Fruit fly (Drosophila melanogaster) whole organism, embryonic: Measurements from ENCODE around the gene SP555.

Experiments
- Aef1 ChIP-seq: fragments of 200-800 bp; sonication (Bioruptor generic); IDR thresholded peaks from 3 replicates; pipeline ENCODE4 v1.3.6; 2022; ENCODE audit warnings: missing biosample characterization, missing genetic modification characterization
- CG10959 ChIP-seq: fragments of 200-800 bp; sonication (Bioruptor generic); IDR thresholded peaks from 2 replicates; pipeline ENCODE4 v1.3.6; 2022; ENCODE audit warnings: missing biosample characterization, missing genetic modification characterization
- CG11247 ChIP-seq: fragments of 200-800 bp; sonication (Bioruptor generic); IDR thresholded peaks from 2 replicates; pipeline ENCODE4 v1.3.6; 2022; ENCODE audit warnings: missing biosample characterization, missing genetic modification characterization
- CG12104 ChIP-seq: fragments of 200-800 bp; sonication (Bioruptor generic); optimal IDR thresholded peaks from 3 replicates; lab custom pipeline; 2016; ENCODE audit warnings: missing biosample characterization, missing genetic modification characterization
- CG13287 ChIP-seq: fragments of 200-800 bp; sonication (Bioruptor generic); IDR thresholded peaks from 2 replicates; pipeline ENCODE4 v1.3.6; 2022; ENCODE audit warnings: missing biosample characterization, missing genetic modification characterization; ENCODE audit not compliant: partially characterized antibody
- CG13894 ChIP-seq: fragments of 200-800 bp; sonication (Bioruptor generic); optimal IDR thresholded peaks from 3 replicates; lab custom pipeline; 2018; ENCODE audit warnings: missing biosample characterization, mild to moderate bottlenecking, missing genetic modification characterization, moderate library complexity
- CG14050 ChIP-seq: fragments of 200-800 bp; sonication (Bioruptor generic); IDR thresholded peaks from 3 replicates; pipeline ENCODE4 v1.3.6; 2022; ENCODE audit warnings: missing biosample characterization, missing genetic modification characterization
- CG15601 ChIP-seq: fragments of 200-800 bp; sonication (Bioruptor generic); optimal IDR thresholded peaks from 3 replicates; lab custom pipeline; 2019; ENCODE audit warnings: missing biosample characterization, mild to moderate bottlenecking, missing genetic modification characterization, moderate library complexity
- CG17186 ChIP-seq: fragments of 200-800 bp; sonication (Bioruptor generic); optimal IDR thresholded peaks from 3 replicates; lab custom pipeline; 2017; ENCODE audit warnings: missing biosample characterization, missing genetic modification reagents, missing genetic modification characterization
- CG17612 ChIP-seq: fragments of 200-800 bp; sonication (Bioruptor generic); IDR thresholded peaks from 2 replicates; pipeline ENCODE4 v1.3.6; 2022; ENCODE audit warnings: missing biosample characterization, missing genetic modification characterization
- CG18262 ChIP-seq: fragments of 200-800 bp; optimal IDR thresholded peaks from 3 replicates; lab custom pipeline; 2019; ENCODE audit warnings: missing biosample characterization, mild to moderate bottlenecking, missing genetic modification characterization, moderate library complexity
- CG18764 ChIP-seq: fragments of 200-800 bp; sonication (Bioruptor generic); optimal IDR thresholded peaks from 3 replicates; lab custom pipeline; 2016; ENCODE audit warnings: missing biosample characterization, missing genetic modification characterization
- CG31224 ChIP-seq: fragments of 200-800 bp; sonication (Bioruptor generic); IDR thresholded peaks from 2 replicates; pipeline ENCODE4 v1.3.6; 2022; ENCODE audit warnings: missing biosample characterization, missing genetic modification characterization
- CG3847 ChIP-seq: fragments of 200-800 bp; sonication (Bioruptor generic); IDR thresholded peaks from 2 replicates; pipeline ENCODE4 v1.3.6; 2022; ENCODE audit warnings: missing biosample characterization, missing genetic modification characterization
- CG6272 ChIP-seq: fragments of 200-800 bp; sonication (Bioruptor generic); IDR thresholded peaks from 2 replicates; pipeline ENCODE4 v1.3.6; 2022; ENCODE audit warnings: missing biosample characterization, missing genetic modification characterization
- CG8765 ChIP-seq: fragments of 200-800 bp; sonication (Bioruptor generic); IDR thresholded peaks from 2 replicates; pipeline ENCODE4 v1.3.6; 2022; ENCODE audit warnings: missing biosample characterization, missing genetic modification characterization
- CG8924 ChIP-seq: fragments of 200-800 bp; optimal IDR thresholded peaks from 3 replicates; lab custom pipeline; 2019; ENCODE audit warnings: missing biosample characterization, mild to moderate bottlenecking, missing genetic modification characterization, moderate library complexity
- CTCF ChIP-seq: fragments of 200-800 bp; sonication (Bioruptor generic); optimal IDR thresholded peaks from 2 replicates; lab custom pipeline; 2017; ENCODE audit warnings: missing biosample characterization, mild to moderate bottlenecking, missing genetic modification characterization, moderate library complexity
- Dek ChIP-seq: fragments of 200-800 bp; sonication (Bioruptor generic); optimal IDR thresholded peaks from 3 replicates; lab custom pipeline; 2019; ENCODE audit warnings: missing biosample characterization, mild to moderate bottlenecking, missing genetic modification characterization, moderate library complexity
- Fer3 ChIP-seq: fragments of 200-800 bp; sonication (Bioruptor generic); optimal IDR thresholded peaks from 2 replicates; lab custom pipeline; 2018; ENCODE audit warnings: missing biosample characterization, mild to moderate bottlenecking, missing genetic modification characterization, moderate library complexity
- Gsc ChIP-seq: fragments of 200-800 bp; sonication (Bioruptor generic); IDR thresholded peaks from 2 replicates; pipeline ENCODE4 v1.3.6; 2022; ENCODE audit warnings: missing biosample characterization, missing genetic modification characterization
- Mad ChIP-seq: fragments of 200-800 bp; sonication (Bioruptor generic); optimal IDR thresholded peaks from 2 replicates; lab custom pipeline; 2016; ENCODE audit warnings: missing biosample characterization, missing genetic modification characterization
- Mrtf ChIP-seq: fragments of 200-800 bp; sonication (Bioruptor generic); IDR thresholded peaks from 3 replicates; pipeline ENCODE4 v1.3.6; 2022; ENCODE audit warnings: missing biosample characterization, missing genetic modification characterization
- Opbp ChIP-seq: fragments of 200-800 bp; sonication (Bioruptor generic); IDR thresholded peaks from 3 replicates; pipeline ENCODE4 v1.3.6; 2022; ENCODE audit warnings: missing biosample characterization, missing genetic modification characterization; ENCODE audit not compliant: partially characterized antibody
- Pdp1 ChIP-seq, 2 experiments: fragments of 200-800 bp; sonication (Bioruptor generic); optimal IDR thresholded peaks; 3 replicates each; lab custom pipeline; 2016; ENCODE audit warnings: missing biosample characterization in 2 of 2, missing genetic modification characterization in 2 of 2, mild to moderate bottlenecking in 1 of 2, moderate library complexity in 1 of 2
- Rfx ChIP-seq: fragments of 200-800 bp; sonication (Bioruptor generic); IDR thresholded peaks from 2 replicates; pipeline ENCODE4 v1.3.6; 2022; ENCODE audit warnings: missing biosample characterization, missing genetic modification characterization
- Sry-β ChIP-seq: fragments of 200-800 bp; sonication (Bioruptor generic); optimal IDR thresholded peaks from 2 replicates; lab custom pipeline; 2018; ENCODE audit warnings: missing biosample characterization, mild to moderate bottlenecking, missing genetic modification characterization, moderate library complexity
- Stat92E ChIP-seq, 3 experiments: fragments of >200 bp in 2 of 3; fragments of 200-800 bp in 1 of 3; sonication (Bioruptor generic) in 1 of 3; optimal IDR thresholded peaks; 2 replicates each; lab custom pipeline; 2017 to 2019; ENCODE audit warnings: missing biosample characterization in 3 of 3, missing genetic modification characterization in 3 of 3, mild to moderate bottlenecking in 1 of 3, moderate library complexity in 1 of 3
- Vsx1 ChIP-seq: fragments of 200-800 bp; sonication (Bioruptor generic); optimal IDR thresholded peaks from 2 replicates; lab custom pipeline; 2017; ENCODE audit warnings: missing biosample characterization, mild to moderate bottlenecking, missing genetic modification characterization, missing genetic modification reagents
- az2 ChIP-seq: fragments of 200-800 bp; sonication (Bioruptor generic); optimal IDR thresholded peaks from 3 replicates; lab custom pipeline; 2016; ENCODE audit warnings: missing biosample characterization, missing genetic modification characterization
- cg ChIP-seq: fragments of 200-800 bp; sonication (Bioruptor generic); optimal IDR thresholded peaks from 3 replicates; lab custom pipeline; 2019; ENCODE audit warnings: missing biosample characterization, mild to moderate bottlenecking, missing genetic modification characterization, moderate library complexity
- chif ChIP-seq, 2 experiments: fragments of 200-800 bp; sonication (Bioruptor generic); optimal IDR thresholded peaks; 3 replicates each; lab custom pipeline; 2016; ENCODE audit warnings: missing biosample characterization in 2 of 2, missing genetic modification characterization in 2 of 2
- chn ChIP-seq: fragments of 200-800 bp; sonication (Bioruptor generic); optimal IDR thresholded peaks from 2 replicates; lab custom pipeline; 2016; ENCODE audit warnings: missing biosample characterization, missing genetic modification characterization
- dysf ChIP-seq: fragments of 200-800 bp; sonication (Bioruptor generic); IDR thresholded peaks from 3 replicates; pipeline ENCODE4 v1.3.6; 2022; ENCODE audit warnings: missing biosample characterization, missing genetic modification characterization
- fd96Cb ChIP-seq: fragments of 200-800 bp; sonication (Bioruptor generic); optimal IDR thresholded peaks from 2 replicates; lab custom pipeline; 2018; ENCODE audit warnings: missing biosample characterization, mild to moderate bottlenecking, missing genetic modification characterization, moderate library complexity
- hbn ChIP-seq: fragments of 200-800 bp; sonication (Bioruptor generic); IDR thresholded peaks from 2 replicates; pipeline ENCODE4 v1.3.6; 2022; ENCODE audit warnings: missing biosample characterization, missing genetic modification characterization; ENCODE audit not compliant: partially characterized antibody
- kni ChIP-seq: fragments of 200-800 bp; sonication (Bioruptor generic); optimal IDR thresholded peaks from 3 replicates; lab custom pipeline; 2017; ENCODE audit warnings: mild to moderate bottlenecking, missing biosample characterization, missing genetic modification reagents, missing genetic modification characterization
- knrl ChIP-seq: fragments of 200-800 bp; sonication (Bioruptor generic); IDR thresholded peaks from 3 replicates; pipeline ENCODE4 v1.3.6; 2022; ENCODE audit warnings: missing biosample characterization, missing genetic modification characterization; ENCODE audit not compliant: partially characterized antibody
- lilli ChIP-seq: fragments of 200-800 bp; sonication (Bioruptor generic); optimal IDR thresholded peaks from 3 replicates; lab custom pipeline; 2016; ENCODE audit warnings: missing biosample characterization, missing genetic modification characterization
- mld ChIP-seq: fragments of 200-800 bp; sonication (Bioruptor generic); IDR thresholded peaks from 3 replicates; pipeline ENCODE4 v1.3.6; 2022; ENCODE audit warnings: missing biosample characterization, missing genetic modification characterization; ENCODE audit not compliant: partially characterized antibody
- pan ChIP-seq, 4 experiments: fragments of >200 bp in 3 of 4; fragments of 200-800 bp in 1 of 4; sonication (Bioruptor generic) in 1 of 4; optimal IDR thresholded peaks in 3 of 4; IDR thresholded peaks in 1 of 4; 2 replicates each; pipeline versions ENCODE4 v1.3.6 to Lab custom; 2017 to 2022; ENCODE audit warnings: missing biosample characterization in 2 of 4, missing genetic modification characterization in 2 of 4, mixed read lengths in 1 of 4
- pho ChIP-seq: fragments of 200-800 bp; sonication (Bioruptor generic); optimal IDR thresholded peaks from 2 replicates; lab custom pipeline; 2016; ENCODE audit warnings: missing biosample characterization, missing genetic modification characterization
- phol ChIP-seq: fragments of 200-800 bp; sonication (Bioruptor generic); optimal IDR thresholded peaks from 3 replicates; lab custom pipeline; 2018; ENCODE audit warnings: missing biosample characterization, mild to moderate bottlenecking, missing genetic modification characterization, moderate library complexity
- run ChIP-seq: fragments of 200-800 bp; sonication (Bioruptor generic); optimal IDR thresholded peaks from 3 replicates; lab custom pipeline; 2018; ENCODE audit warnings: missing biosample characterization, mild to moderate bottlenecking, missing genetic modification characterization
- sug ChIP-seq: fragments of 200-800 bp; optimal IDR thresholded peaks from 2 replicates; lab custom pipeline; 2019; ENCODE audit warnings: missing biosample characterization, mild to moderate bottlenecking, missing genetic modification characterization, moderate library complexity
- tx ChIP-seq: fragments of 200-800 bp; sonication (Bioruptor generic); optimal IDR thresholded peaks from 2 replicates; lab custom pipeline; 2016; ENCODE audit warnings: missing biosample characterization, missing genetic modification characterization
- usp ChIP-seq: fragments of >200 bp; optimal IDR thresholded peaks from 2 replicates; lab custom pipeline; 2017; ENCODE audit warnings: missing biosample characterization, missing genetic modification characterization
- yki ChIP-seq: fragments of >200 bp; optimal IDR thresholded peaks from 3 replicates; lab custom pipeline; 2018

Gene SP555

dm6 chr2L:5070797-5071579, 33.5 kb downstream of the SP555 start, which contains the start of gene RpL37A (continued):
- TF ChIP-seq CG17186 (GFP tag; lab: Kevin White, UChicago) (peak; percentile 92), CG13287 (GFP tag; lab: Robert Waterston, UW) (no peak; the same call in 1 of the 2 replicates), pho (peak; percentile 83), Mrtf (GFP tag; lab: Robert Waterston, UW) (peak; percentile 30; the same call in 1 of the 3 replicates), Vsx1 (GFP tag; lab: Kevin White, UChicago) (peak; percentile 86), Sry-β (GFP tag; lab: Kevin White, UChicago) (peak; percentile 49), run (tag; lab: Kevin White, UChicago) (peak; percentile 56), CG3847 (GFP tag; lab: Robert Waterston, UW) (peak; percentile 77), CG8765 (no peak), CG13894 (peak; percentile 83), Mad (GFP tag; lab: Kevin White, UChicago) (peak; percentile 91), CG14050 (GFP tag; lab: Robert Waterston, UW) (peak; percentile 69; the same call in 2 of the 3 replicates), az2 (GFP tag; lab: Kevin White, UChicago) (peak; percentile 52), Dek (tag; lab: Kevin White, UChicago) (peak; percentile 58), Aef1 (GFP tag; lab: Robert Waterston, UW) (no peak; the same call in 2 of the 3 replicates), CG17612 (GFP tag; lab: Robert Waterston, UW) (no peak; the same call in 1 of the 2 replicates), Pdp1 (GFP tag; optimal IDR thresholded peaks at IDR 0.05; lab: Kevin White, UChicago) (peak; percentile 60 to 85), CG18764 (peak; percentile 78), fd96Cb (tag; lab: Kevin White, UChicago) (peak; percentile 20), CG15601 (tag; lab: Kevin White, UChicago) (peak; percentile 86), Gsc (no peak), phol (tag; lab: Kevin White, UChicago) (peak; percentile 83), kni (GFP tag; lab: Kevin White, UChicago) (peak; percentile 85), sug (tag; lab: Kevin White, UChicago) (peak; percentile 68), chn (GFP tag; lab: Kevin White, UChicago) (peak; percentile 38), CG11247 (GFP tag; lab: Robert Waterston, UW) (peak; percentile 74), CG31224 (peak; percentile 51), CG18262 (tag; lab: Kevin White, UChicago) (peak; percentile 69), pan (optimal IDR thresholded peaks at IDR 0.05; lab: Kevin White, UChicago) (no peak), pan (GFP tag; optimal IDR thresholded peaks at IDR 0.05 in 1 of 2, IDR thresholded peaks at IDR 0.05 in 1 of 2) (peak in 1 of 2 experiments; percentile 68), mld (GFP tag; lab: Robert Waterston, UW) (no peak), CTCF (GFP tag; lab: Kevin White, UChicago) (peak; percentile 70), hbn (GFP tag; lab: Robert Waterston, UW) (peak; percentile 31; the same call in 1 of the 2 replicates), knrl (GFP tag; lab: Robert Waterston, UW) (peak; percentile 24; the same call in 1 of the 3 replicates), CG10959 (GFP tag; lab: Robert Waterston, UW) (no peak), usp (no peak), chif (GFP tag; optimal IDR thresholded peaks at IDR 0.05; lab: Kevin White, UChicago) (peak; percentile 3 to 64), yki (lab: Kevin White, UChicago) (no peak), lilli (GFP tag; lab: Kevin White, UChicago) (peak; percentile 63), Fer3 (peak; percentile 79), Rfx (GFP tag; lab: Robert Waterston, UW) (peak; percentile 87), CG6272 (GFP tag; lab: Robert Waterston, UW) (no peak), CG12104 (GFP tag; lab: Kevin White, UChicago) (peak; percentile 87), Opbp (GFP tag; lab: Robert Waterston, UW) (peak; percentile 48; the same call in 1 of the 3 replicates), CG8924 (tag; lab: Kevin White, UChicago) (peak; percentile 69), cg (GFP tag; lab: Kevin White, UChicago) (no peak), tx (GFP tag; lab: Kevin White, UChicago) (peak; percentile 63), dysf (GFP tag; lab: Robert Waterston, UW) (peak; percentile 55; the same call in 1 of the 3 replicates), Stat92E (GFP tag; optimal IDR thresholded peaks at IDR 0.05; lab: Kevin White, UChicago) (peak in 1 of 3 experiments; percentile 63)
